Worm (Caenorhabditis elegans) whole organism, L4/young adult: ENCODE measurements around the gene Y75B7AR.1.

ENCODE experiments used
- W03F9.2 ChIP-seq: fragments of 150-350 bp; optimal IDR thresholded peaks from 2 replicates; lab custom pipeline; 2014; ENCODE audit warnings: missing biosample characterization, missing genetic modification characterization
- dao-5 ChIP-seq: sonication (generic microtip); optimal IDR thresholded peaks from 2 replicates; lab custom pipeline; 2016; ENCODE audit warnings: missing genotype, missing genetic modification characterization, moderate library complexity, missing compliant biosample characterization
- him-1 ChIP-seq: sonication (generic microtip); optimal IDR thresholded peaks from 2 replicates; lab custom pipeline; 2016; ENCODE audit warnings: missing genotype, missing genetic modification reagents, missing genetic modification characterization, missing compliant biosample characterization

DNA sequence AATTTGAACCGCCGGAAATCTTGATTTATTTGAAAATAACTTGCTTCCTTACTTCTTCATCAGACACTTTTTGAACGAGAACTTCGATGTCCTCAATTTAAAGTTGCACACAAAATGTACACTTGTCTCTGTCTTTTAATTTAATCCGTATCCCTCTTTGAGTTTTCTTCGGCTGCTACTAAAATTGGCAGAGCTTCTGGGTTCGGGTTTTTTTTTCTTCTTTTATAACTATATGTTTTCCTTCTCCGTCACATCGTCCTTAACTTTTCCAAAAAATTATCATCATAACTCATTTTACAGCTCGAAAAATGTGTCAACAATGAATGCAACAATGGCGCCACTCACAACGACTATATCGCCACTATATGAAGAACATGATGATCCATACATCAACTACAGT is 41.0 kb downstream of the Y75B7AR.1 start, which contains the start of gene glb-33:
- no peak for TF ChIP-seq W03F9.2 (tag; lab: Kevin White, UChicago)
- no peak for TF ChIP-seq him-1 (tag; lab: Kevin White, UChicago)
- TF ChIP-seq dao-5 (tag; lab: Kevin White, UChicago) = no peak
